Worm (Caenorhabditis elegans): ENCODE data around the gene old-1.

old-1 gene

DNA sequence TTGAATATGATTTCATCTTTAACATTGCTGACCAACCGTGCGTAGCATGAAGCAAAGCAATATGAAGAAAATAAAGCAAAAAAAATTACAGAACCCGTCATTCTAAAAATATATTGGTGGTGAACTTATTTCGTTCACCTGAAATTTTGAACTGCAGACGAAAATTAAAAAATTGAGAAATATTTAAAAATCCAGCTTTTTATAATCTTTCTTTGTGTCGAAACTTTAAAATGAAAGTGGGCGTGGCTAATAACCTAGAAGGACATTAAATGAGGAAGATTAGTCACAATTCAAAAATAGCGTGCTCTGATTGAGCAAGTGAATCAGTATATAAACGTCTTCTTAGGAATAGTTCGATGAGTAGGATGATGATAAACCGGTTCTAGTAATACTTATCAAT, 19.1 kb downstream of the old-1 start, which contains the start of gene old-2:
Gene old-2, minus strand, starts transcription at position 101 of the 400 bp plus-strand sequence.
- TF ChIP-seq unc-39 (tag; optimal IDR thresholded peaks at IDR 0.05), result no peak
- TF ChIP-seq ceh-43 (GFP tag; optimal IDR thresholded peaks at IDR 0.05), result no peak

ce11 chrII:9845239-9845638, 23.3 kb downstream of the old-1 start, which contains the start of gene chil-9:
TSS of gene chil-9 (minus strand) at chrII:9845339.
- TF ChIP-seq sem-2 (GFP tag; optimal IDR thresholded peaks at IDR 0.05) (no peak), lin-32 (GFP tag; optimal IDR thresholded peaks at IDR 0.05) (no peak), blmp-1 (tag; optimal IDR thresholded peaks at IDR 0.05) (no peak), unc-39 (tag; optimal IDR thresholded peaks at IDR 0.05) (no peak), cnd-1 (tag; optimal IDR thresholded peaks at IDR 0.05) (no peak), ham-2 (GFP tag; optimal IDR thresholded peaks at IDR 0.05) (no peak), elt-1 (tag; optimal IDR thresholded peaks at IDR 0.05; ENCODE audit: borderline replicate concordance, insufficient read depth) (no peak), pha-4 (tag; optimal IDR thresholded peaks at IDR 0.05) (no peak), unc-62 (GFP tag; optimal IDR thresholded peaks at IDR 0.05) (no peak), nhr-12 (tag; optimal IDR thresholded peaks at IDR 0.05) (no peak), lsy-2 (tag; optimal IDR thresholded peaks at IDR 0.05) (no peak), M03D4.4 (tag; optimal IDR thresholded peaks at IDR 0.05) (no peak), nhr-237 (tag; optimal IDR thresholded peaks at IDR 0.05) (no peak), drap-1 (GFP tag; optimal IDR thresholded peaks at IDR 0.05) (no peak), bed-3 (GFP tag; optimal IDR thresholded peaks at IDR 0.05) (no peak)

DNA sequence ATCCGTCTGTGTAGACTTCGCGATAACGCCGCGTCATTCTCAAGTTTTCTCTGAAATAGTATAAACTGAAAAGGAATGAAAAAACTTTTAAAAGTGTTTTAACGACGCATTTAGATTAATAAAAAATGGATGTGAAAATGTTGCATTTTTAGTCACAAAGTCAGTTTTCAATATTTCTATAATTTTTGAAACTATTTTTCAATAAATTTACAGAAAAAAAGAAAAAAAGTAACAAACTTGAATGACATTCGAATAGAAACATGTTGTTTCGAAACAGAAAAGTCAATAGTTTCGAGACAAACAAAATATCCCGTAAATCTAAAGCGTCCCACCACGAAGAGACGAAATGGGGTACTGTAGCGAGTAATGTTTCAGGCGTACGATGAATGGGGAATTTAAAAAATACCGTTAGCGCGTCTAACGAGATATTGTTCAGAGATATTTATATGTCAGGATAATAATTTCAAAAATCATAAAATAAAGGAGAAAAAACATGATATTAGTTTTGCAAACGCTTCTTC, 26.5 kb downstream of the old-1 start, which contains the start of gene rnh-1.2:
Gene rnh-1.2, minus strand, starts transcription at position 51 of the 521 bp plus-strand sequence.
- TF ChIP-seq ztf-11 (tag; optimal IDR thresholded peaks at IDR 0.05) (no peak), ceh-43 (GFP tag; optimal IDR thresholded peaks at IDR 0.05) (no peak), nhr-28 (tag; optimal IDR thresholded peaks at IDR 0.05) (no peak), lin-32 (GFP tag; optimal IDR thresholded peaks at IDR 0.05) (no peak), unc-120 (tag; optimal IDR thresholded peaks at IDR 0.05; ENCODE audit: poor library complexity, severe bottlenecking) (no peak), nhr-76 (tag; optimal IDR thresholded peaks at IDR 0.05) (no peak), unc-39 (tag; optimal IDR thresholded peaks at IDR 0.05) (no peak), sptf-1 (tag; optimal IDR thresholded peaks at IDR 0.05) (no peak), lsy-2 (tag; optimal IDR thresholded peaks at IDR 0.05) (no peak), ces-1 (GFP tag; optimal IDR thresholded peaks at IDR 0.05) (no peak)

ce11 chrII:9840313-9840712, 28.2 kb downstream of the old-1 start, which contains the start of gene ZK938.11:
TSS of gene ZK938.11 (minus strand) at chrII:9840413.
- TF ChIP-seq mab-5 (tag; optimal IDR thresholded peaks at IDR 0.05), result no peak
- no peak for TF ChIP-seq nhr-12 (tag; optimal IDR thresholded peaks at IDR 0.05)
- peak; percentile 87 for TF ChIP-seq elt-1 (tag; optimal IDR thresholded peaks at IDR 0.05; ENCODE audit: borderline replicate concordance, insufficient read depth)
- TF ChIP-seq nhr-237 (tag; optimal IDR thresholded peaks at IDR 0.05), result no peak

- no peak for TF ChIP-seq lin-13 (tag; optimal IDR thresholded peaks at IDR 0.05)
- peak; percentile 99 for TF ChIP-seq ces-1 (GFP tag; optimal IDR thresholded peaks at IDR 0.05)
- TF ChIP-seq zip-8 (tag; optimal IDR thresholded peaks at IDR 0.05), result no peak
- TF ChIP-seq mls-2 (tag; optimal IDR thresholded peaks at IDR 0.05), result no peak
- TF ChIP-seq bed-3 (GFP tag; optimal IDR thresholded peaks at IDR 0.05), result no peak
Observed at ce11 chrII:9838260-9838935, 30.1 kb downstream of the old-1 start, which contains the start of gene arrd-4. TSS of gene arrd-4 (minus strand) at chrII:9838310.

DNA sequence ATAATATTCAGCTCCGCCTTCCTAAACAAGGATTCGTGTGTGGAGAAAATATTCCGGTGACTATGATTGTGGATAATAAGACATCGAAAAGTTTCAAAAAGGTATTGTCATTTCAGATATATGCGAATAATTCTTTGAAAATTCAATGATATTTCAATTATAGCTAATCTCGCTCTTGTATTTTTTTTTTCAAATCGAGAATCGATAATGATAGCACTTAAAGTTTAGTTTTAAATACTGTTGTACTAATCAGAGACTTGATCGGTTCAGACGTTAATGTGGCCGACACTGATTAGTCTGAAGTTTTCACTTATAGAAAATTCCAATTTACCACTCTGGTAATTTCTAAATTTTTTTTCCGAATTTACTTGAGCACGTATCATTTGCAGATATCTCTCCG, 32.6 kb downstream of the old-1 start:
- no peak for TF ChIP-seq lin-13 (tag; optimal IDR thresholded peaks at IDR 0.05)
- no peak for TF ChIP-seq ceh-43 (GFP tag; optimal IDR thresholded peaks at IDR 0.05)
- no peak for TF ChIP-seq nhr-237 (tag; optimal IDR thresholded peaks at IDR 0.05)
- no peak for TF ChIP-seq unc-62 (GFP tag; optimal IDR thresholded peaks at IDR 0.05)

DNA sequence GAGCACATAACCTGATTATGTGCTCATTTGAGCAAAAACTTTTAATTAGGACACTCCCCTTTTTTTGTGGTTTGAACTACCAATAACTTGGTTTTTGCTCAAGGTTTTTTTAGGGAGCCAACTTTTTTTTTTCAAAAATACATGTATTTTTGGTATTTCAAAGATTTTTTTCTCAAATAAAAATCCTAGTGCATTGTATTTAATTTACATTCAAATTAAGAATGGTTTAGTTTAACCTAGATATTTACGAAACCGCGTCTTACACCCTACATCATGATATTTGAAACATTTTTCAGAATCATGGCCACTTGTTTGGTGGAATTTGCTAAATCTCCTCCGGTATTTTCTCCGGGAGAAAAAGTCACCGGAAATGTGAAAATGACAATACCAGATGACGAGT, 33.6 kb downstream of the old-1 start, which contains the start of gene arrd-5:
Gene arrd-5, plus strand, starts transcription at position 301 of the 400 bp plus-strand sequence.
- TF ChIP-seq ham-2 (GFP tag; optimal IDR thresholded peaks at IDR 0.05) (no peak), cnd-1 (tag; optimal IDR thresholded peaks at IDR 0.05) (no peak), ceh-39 (tag; optimal IDR thresholded peaks at IDR 0.05) (no peak), elt-1 (tag; optimal IDR thresholded peaks at IDR 0.05; ENCODE audit: borderline replicate concordance, insufficient read depth) (no peak), unc-62 (GFP tag; optimal IDR thresholded peaks at IDR 0.05) (no peak), snpc-4 (tag; optimal IDR thresholded peaks at IDR 0.05) (no peak), sem-2 (GFP tag; optimal IDR thresholded peaks at IDR 0.05) (no peak), elt-3 (tag; optimal IDR thresholded peaks at IDR 0.05) (no peak), unc-39 (tag; optimal IDR thresholded peaks at IDR 0.05) (no peak), lsy-2 (tag; optimal IDR thresholded peaks at IDR 0.05) (no peak), mep-1 (tag; optimal IDR thresholded peaks at IDR 0.05) (no peak), ztf-11 (tag; optimal IDR thresholded peaks at IDR 0.05) (no peak)
